Worm (Caenorhabditis elegans) whole organism, L2 larva: Measurements from ENCODE around the gene srh-1.
A peak's percentile ranks its signal among the peaks of the same experiment; 100 is the strongest.

Experiments used
- R02D3.7 ChIP-seq: fragments of 150-350 bp; optimal IDR thresholded peaks from 2 replicates; lab custom pipeline; 2014; ENCODE audit warnings: missing biosample characterization, missing genetic modification characterization
- ama-1 ChIP-seq: fragments of 150-350 bp; optimal IDR thresholded peaks from 2 replicates; lab custom pipeline; 2018; ENCODE audit warnings: inconsistent platforms
- ceh-16 ChIP-seq: fragments of 150-350 bp; optimal IDR thresholded peaks from 2 replicates; lab custom pipeline; 2014; ENCODE audit warnings: missing biosample characterization, missing genetic modification characterization
- ceh-82 ChIP-seq: fragments of 150-350 bp; optimal IDR thresholded peaks from 2 replicates; lab custom pipeline; 2014; ENCODE audit warnings: missing biosample characterization, missing genetic modification characterization
- dmd-4 ChIP-seq: sonication (generic microtip); optimal IDR thresholded peaks from 2 replicates; lab custom pipeline; 2017; ENCODE audit warnings: missing biosample characterization, missing genetic modification characterization
- lin-13 ChIP-seq: fragments of 150-350 bp; optimal IDR thresholded peaks from 2 replicates; lab custom pipeline; 2014; ENCODE audit warnings: missing biosample characterization, missing genetic modification reagents, missing genetic modification characterization
- lsy-2 ChIP-seq, 2 experiments: fragments of 150-350 bp in 1 of 2; sonication (generic microtip) in 1 of 2; optimal IDR thresholded peaks; 2 replicates each; lab custom pipeline; 2014 to 2017; ENCODE audit warnings: missing biosample characterization in 2 of 2, missing genetic modification characterization in 2 of 2
- nhr-11 ChIP-seq: fragments of 150-350 bp; optimal IDR thresholded peaks from 2 replicates; lab custom pipeline; 2014; ENCODE audit warnings: missing biosample characterization, missing genetic modification characterization
- nhr-25 ChIP-seq: fragments of 150-350 bp; sonication (generic microtip); optimal IDR thresholded peaks from 3 replicates; lab custom pipeline; 2014; ENCODE audit warnings: missing biosample characterization, missing genetic modification characterization
- snpc-4 ChIP-seq: fragments of 150-350 bp; optimal IDR thresholded peaks from 2 replicates; lab custom pipeline; 2014; ENCODE audit warnings: missing biosample characterization, missing genetic modification characterization
- unc-62 ChIP-seq: fragments of 150-350 bp; optimal IDR thresholded peaks from 2 replicates; lab custom pipeline; 2014; ENCODE audit warnings: missing biosample characterization, missing genetic modification reagents, missing genetic modification characterization
- ztf-11 ChIP-seq: sonication (generic microtip); optimal IDR thresholded peaks from 2 replicates; lab custom pipeline; 2017; ENCODE audit warnings: missing biosample characterization, missing genetic modification characterization
- ztf-4 ChIP-seq: fragments of 150-350 bp; optimal IDR thresholded peaks from 2 replicates; lab custom pipeline; 2014; ENCODE audit warnings: missing biosample characterization, missing genetic modification characterization

DNA sequence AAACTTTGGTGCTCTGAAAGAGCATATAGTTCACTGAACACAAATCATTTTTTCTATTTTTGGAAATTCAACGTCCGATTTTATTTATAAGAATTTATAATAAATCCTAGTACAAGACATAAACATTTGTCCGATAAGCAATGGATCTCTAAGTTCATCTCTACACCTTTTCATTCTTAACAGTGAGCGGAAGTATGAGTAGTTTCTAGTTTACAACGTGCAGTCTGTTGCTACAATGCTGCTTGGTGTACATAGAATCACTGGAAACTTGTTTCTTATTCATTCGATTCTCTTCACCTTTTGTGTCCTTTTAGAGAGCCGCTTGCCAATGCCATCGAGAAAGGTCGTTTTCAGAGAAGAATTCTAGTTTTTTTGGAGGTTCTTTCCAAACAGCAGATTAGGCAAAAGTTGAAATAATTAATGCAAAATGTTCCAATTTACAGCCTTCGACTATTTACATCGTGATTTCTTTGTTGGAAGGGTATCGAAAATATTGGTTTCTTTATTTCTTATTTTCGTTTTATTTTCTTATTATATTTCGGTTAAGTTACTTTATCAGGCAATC lies 41.4 kb downstream of the srh-1 start:
- no peak for TF ChIP-seq snpc-4 (tag; lab: Kevin White, UChicago)
- no peak for TF ChIP-seq unc-62
- no peak for TF ChIP-seq ceh-16
- TF ChIP-seq lin-13 (GFP tag; lab: Kevin White, UChicago): no peak
- no peak for TF ChIP-seq lsy-2 (tag; optimal IDR thresholded peaks at IDR 0.05; lab: Kevin White, UChicago)
- TF ChIP-seq ztf-4 (tag; lab: Kevin White, UChicago): no peak
- no peak for TF ChIP-seq nhr-11
- no peak for TF ChIP-seq ceh-82
- TF ChIP-seq nhr-25 (tag; lab: Kevin White, UChicago): peak; percentile 53
- no peak for TF ChIP-seq ama-1
- TF ChIP-seq dmd-4 (tag; lab: Kevin White, UChicago): no peak
- no peak for TF ChIP-seq R02D3.7
- TF ChIP-seq ztf-11: no peak
